Worm (Caenorhabditis elegans) whole organism, L3 larva: Measurements from ENCODE around the gene fkb-3.

Experiments
- egl-27 ChIP-seq: sonication (generic microtip); optimal IDR thresholded peaks from 4 replicates; lab custom pipeline; 2017; ENCODE audit warnings: missing biosample characterization, missing genetic modification reagents, missing genetic modification characterization
- elt-2 ChIP-seq: sonication (generic microtip); optimal IDR thresholded peaks from 2 replicates; lab custom pipeline; 2016; ENCODE audit warnings: missing genetic modification reagents, mild to moderate bottlenecking, missing genetic modification characterization, missing compliant biosample characterization
- eor-1 ChIP-seq, 2 experiments: fragments of 150-350 bp; optimal IDR thresholded peaks; 2 replicates each; lab custom pipeline; 2014 to 2018; ENCODE audit warnings: missing biosample characterization in 2 of 2, missing genetic modification characterization in 2 of 2
- lin-39 ChIP-seq: fragments of 150-350 bp; optimal IDR thresholded peaks from 2 replicates; lab custom pipeline; 2018; ENCODE audit warnings: missing biosample characterization, missing genetic modification reagents, missing genetic modification characterization
- nhr-237 ChIP-seq: fragments of 150-350 bp; optimal IDR thresholded peaks from 2 replicates; lab custom pipeline; 2014; ENCODE audit warnings: missing biosample characterization, missing genetic modification characterization
- nhr-28 ChIP-seq: fragments of 150-350 bp; optimal IDR thresholded peaks from 2 replicates; lab custom pipeline; 2014; ENCODE audit warnings: missing biosample characterization, missing genetic modification characterization
- nhr-67 ChIP-seq: fragments of 150-350 bp; optimal IDR thresholded peaks from 2 replicates; lab custom pipeline; 2014; ENCODE audit warnings: missing biosample characterization, missing genetic modification characterization
- pha-4 ChIP-seq: fragments of 150-350 bp; optimal IDR thresholded peaks from 2 replicates; lab custom pipeline; 2014; ENCODE audit warnings: missing biosample characterization, missing genetic modification reagents, missing genetic modification characterization
- sea-2 ChIP-seq: fragments of 150-350 bp; sonication (generic microtip); optimal IDR thresholded peaks from 4 replicates; lab custom pipeline; 2014; ENCODE audit warnings: missing biosample characterization, missing genetic modification reagents, missing genetic modification characterization
- skn-1 ChIP-seq: fragments of 150-350 bp; optimal IDR thresholded peaks from 2 replicates; lab custom pipeline; 2014; ENCODE audit warnings: missing biosample characterization, missing genetic modification characterization
- snpc-4 ChIP-seq: fragments of 150-350 bp; optimal IDR thresholded peaks from 2 replicates; lab custom pipeline; 2014; ENCODE audit warnings: missing biosample characterization, missing genetic modification characterization
- unc-39 ChIP-seq: sonication (generic microtip); optimal IDR thresholded peaks from 4 replicates; lab custom pipeline; 2017; ENCODE audit warnings: missing biosample characterization, missing genetic modification characterization
- zag-1 ChIP-seq: fragments of 150-350 bp; optimal IDR thresholded peaks from 2 replicates; lab custom pipeline; 2014; ENCODE audit warnings: missing biosample characterization, missing genetic modification characterization

- TF ChIP-seq nhr-237 (tag; lab: Kevin White, UChicago) (no peak), sea-2 (GFP tag; lab: Kevin White, UChicago) (no peak), eor-1 (tag; optimal IDR thresholded peaks at IDR 0.05; lab: Kevin White, UChicago) (no peak), unc-39 (tag; lab: Kevin White, UChicago) (no peak), nhr-28 (tag; lab: Kevin White, UChicago) (no peak), zag-1 (tag; lab: Kevin White, UChicago) (no peak), snpc-4 (no peak), skn-1 (tag; lab: Kevin White, UChicago) (no peak), elt-2 (tag; lab: Kevin White, UChicago) (no peak), nhr-67 (tag; lab: Kevin White, UChicago) (no peak), egl-27 (tag; lab: Kevin White, UChicago) (no peak), pha-4 (tag; lab: Kevin White, UChicago) (no peak), lin-39 (no peak)
Observed at ce11 chrV:7223152-7223551, 1.9 kb upstream of the fkb-3 start, which contains the start of gene C13F10.7.
